Fruit fly (Drosophila melanogaster) whole organism, embryonic: ENCODE measurements around the gene Phae2.

Experiments
- Atf-2 ChIP-seq: fragments of 200-800 bp; sonication (Bioruptor generic); optimal IDR thresholded peaks from 2 replicates; lab custom pipeline; 2016; ENCODE audit warnings: missing biosample characterization, missing genetic modification characterization
- CG10209 ChIP-seq: fragments of 200-800 bp; sonication (Bioruptor generic); optimal IDR thresholded peaks from 3 replicates; lab custom pipeline; 2017; ENCODE audit warnings: missing biosample characterization, mild to moderate bottlenecking, missing genetic modification characterization, missing genetic modification reagents
- CG10267 ChIP-seq: fragments of 200-800 bp; sonication (Bioruptor generic); optimal IDR thresholded peaks from 2 replicates; lab custom pipeline; 2018; ENCODE audit warnings: missing biosample characterization, mild to moderate bottlenecking, missing genetic modification characterization, moderate library complexity
- CG11560 ChIP-seq: fragments of 200-800 bp; sonication (Bioruptor generic); IDR thresholded peaks from 3 replicates; pipeline ENCODE4 v1.3.6; 2022; ENCODE audit warnings: missing biosample characterization, missing genetic modification characterization
- CG15073 ChIP-seq: fragments of 200-800 bp; sonication (Bioruptor generic); optimal IDR thresholded peaks from 2 replicates; lab custom pipeline; 2016; ENCODE audit warnings: missing biosample characterization, missing genetic modification characterization
- CG15479 ChIP-seq: fragments of 200-800 bp; sonication (Bioruptor generic); optimal IDR thresholded peaks from 3 replicates; lab custom pipeline; 2019; ENCODE audit warnings: missing biosample characterization, mild to moderate bottlenecking, missing genetic modification characterization, moderate library complexity
- CG16779 ChIP-seq: fragments of 200-800 bp; sonication (Bioruptor generic); IDR thresholded peaks from 2 replicates; pipeline ENCODE4 v1.3.6; 2022; ENCODE audit warnings: missing biosample characterization, missing genetic modification characterization
- CG2199 ChIP-seq: fragments of 200-800 bp; sonication (Bioruptor generic); IDR thresholded peaks from 3 replicates; pipeline ENCODE4 v1.3.6; 2022; ENCODE audit warnings: missing biosample characterization, missing genetic modification characterization
- CG31365 ChIP-seq: fragments of 200-800 bp; sonication (Bioruptor generic); optimal IDR thresholded peaks from 2 replicates; lab custom pipeline; 2018; ENCODE audit warnings: missing biosample characterization, mild to moderate bottlenecking, missing genetic modification characterization
- CG34224 ChIP-seq: fragments of 200-800 bp; sonication (Bioruptor generic); IDR thresholded peaks from 3 replicates; pipeline ENCODE4 v1.3.6; 2022; ENCODE audit warnings: missing biosample characterization, missing genetic modification characterization; ENCODE audit not compliant: partially characterized antibody
- CG3995 ChIP-seq: fragments of 200-800 bp; sonication (Bioruptor generic); optimal IDR thresholded peaks from 3 replicates; lab custom pipeline; 2016; ENCODE audit warnings: missing biosample characterization, missing genetic modification characterization
- CG42726 ChIP-seq: fragments of 200-800 bp; sonication (Bioruptor generic); IDR thresholded peaks from 2 replicates; pipeline ENCODE4 v1.3.6; 2022; ENCODE audit warnings: missing biosample characterization, missing genetic modification characterization; ENCODE audit not compliant: partially characterized antibody
- CG6272 ChIP-seq: fragments of 200-800 bp; sonication (Bioruptor generic); IDR thresholded peaks from 2 replicates; pipeline ENCODE4 v1.3.6; 2022; ENCODE audit warnings: missing biosample characterization, missing genetic modification characterization
- CG7271 ChIP-seq: fragments of 200-800 bp; sonication (Bioruptor generic); optimal IDR thresholded peaks from 2 replicates; lab custom pipeline; 2018; ENCODE audit warnings: missing biosample characterization, mild to moderate bottlenecking, missing genetic modification characterization, moderate library complexity
- CG8478 ChIP-seq: fragments of >200 bp; optimal IDR thresholded peaks from 2 replicates; lab custom pipeline; 2018
- CG9437 ChIP-seq: fragments of 200-800 bp; sonication (Bioruptor generic); optimal IDR thresholded peaks from 2 replicates; lab custom pipeline; 2018; ENCODE audit warnings: missing biosample characterization, mild to moderate bottlenecking, missing genetic modification characterization
- Ets65A ChIP-seq: fragments of 200-800 bp; sonication (Bioruptor generic); peaks from one replicate; lab custom pipeline; 2016; ENCODE audit warnings: missing biosample characterization, missing genetic modification characterization
- Ets97D ChIP-seq: fragments of 200-800 bp; sonication (Bioruptor generic); optimal IDR thresholded peaks from 3 replicates; lab custom pipeline; 2016; ENCODE audit warnings: missing biosample characterization, missing genetic modification characterization
- HLH3B ChIP-seq: fragments of 200-800 bp; sonication (Bioruptor generic); IDR thresholded peaks from 2 replicates; pipeline ENCODE4 v1.3.6; 2022; ENCODE audit warnings: missing biosample characterization, missing genetic modification characterization
- HLH4C ChIP-seq: fragments of 200-800 bp; sonication (Bioruptor generic); IDR thresholded peaks from 3 replicates; pipeline ENCODE4 v1.3.6; 2022; ENCODE audit warnings: missing biosample characterization, missing genetic modification characterization; ENCODE audit not compliant: partially characterized antibody
- Kr ChIP-seq: fragments of 200-800 bp; sonication (Bioruptor generic); optimal IDR thresholded peaks from 2 replicates; lab custom pipeline; 2017; ENCODE audit warnings: missing biosample characterization, mild to moderate bottlenecking, missing genetic modification characterization
- Nf-YB ChIP-seq: fragments of 200-800 bp; sonication (Bioruptor generic); optimal IDR thresholded peaks from 3 replicates; lab custom pipeline; 2019; ENCODE audit warnings: missing biosample characterization, mild to moderate bottlenecking, missing genetic modification characterization, moderate library complexity
- ac ChIP-seq: fragments of 200-800 bp; sonication (Bioruptor generic); optimal IDR thresholded peaks from 3 replicates; lab custom pipeline; 2017; ENCODE audit warnings: missing biosample characterization, mild to moderate bottlenecking, missing genetic modification characterization
- amos ChIP-seq: fragments of 200-800 bp; sonication (Bioruptor generic); IDR thresholded peaks from 2 replicates; pipeline ENCODE4 v1.3.6; 2022; ENCODE audit warnings: missing biosample characterization, missing genetic modification characterization; ENCODE audit not compliant: partially characterized antibody
- btn ChIP-seq: fragments of 200-800 bp; sonication (Bioruptor generic); optimal IDR thresholded peaks from 2 replicates; lab custom pipeline; 2016; ENCODE audit warnings: missing biosample characterization, missing genetic modification characterization
- cad ChIP-seq: fragments of >200 bp; optimal IDR thresholded peaks from 2 replicates; lab custom pipeline; 2017; ENCODE audit warnings: missing biosample characterization, missing genetic modification characterization
- corto ChIP-seq: fragments of 200-800 bp; sonication (Bioruptor generic); optimal IDR thresholded peaks from 2 replicates; lab custom pipeline; 2016; ENCODE audit warnings: missing biosample characterization, mild to moderate bottlenecking, missing genetic modification characterization, moderate library complexity
- fd3F ChIP-seq: fragments of 200-800 bp; sonication (Bioruptor generic); optimal IDR thresholded peaks from 2 replicates; lab custom pipeline; 2018; ENCODE audit warnings: missing biosample characterization, mild to moderate bottlenecking, missing genetic modification characterization, moderate library complexity
- hb ChIP-seq: fragments of 200-800 bp; sonication (Bioruptor generic); IDR thresholded peaks from 3 replicates; pipeline ENCODE4 v1.3.6; 2022; ENCODE audit warnings: missing biosample characterization, missing genetic modification characterization; ENCODE audit not compliant: partially characterized antibody
- jing ChIP-seq: fragments of 200-800 bp; sonication (Bioruptor generic); optimal IDR thresholded peaks from 2 replicates; lab custom pipeline; 2018; ENCODE audit warnings: missing biosample characterization, mild to moderate bottlenecking, missing genetic modification characterization
- lbe ChIP-seq: fragments of 200-800 bp; sonication (Bioruptor generic); optimal IDR thresholded peaks from 2 replicates; lab custom pipeline; 2016; ENCODE audit warnings: missing biosample characterization, mild to moderate bottlenecking, missing genetic modification characterization
- prd ChIP-seq, 3 experiments: fragments of >200 bp in 2 of 3; fragments of 200-800 bp in 1 of 3; sonication (Bioruptor generic) in 1 of 3; optimal IDR thresholded peaks in 2 of 3; IDR thresholded peaks in 1 of 3; 2 replicates in 2 of 3; 3 replicates in 1 of 3; pipeline versions ENCODE4 v1.3.6 to Lab custom; 2017 to 2022; ENCODE audit warnings: missing biosample characterization in 1 of 3, missing genetic modification characterization in 1 of 3
- sens ChIP-seq: fragments of 200-800 bp; sonication (Bioruptor generic); peaks from one replicate; lab custom pipeline; 2016; ENCODE audit warnings: missing biosample characterization, missing genetic modification characterization
- so ChIP-seq: fragments of 200-800 bp; sonication (Bioruptor generic); IDR thresholded peaks from 3 replicates; pipeline ENCODE4 v1.3.6; 2022; ENCODE audit warnings: missing biosample characterization, missing genetic modification characterization
- sr ChIP-seq: fragments of 200-800 bp; sonication (Bioruptor generic); IDR thresholded peaks from 3 replicates; pipeline ENCODE4 v1.3.6; 2022; ENCODE audit warnings: missing biosample characterization, missing genetic modification characterization
- tap ChIP-seq: fragments of 200-800 bp; optimal IDR thresholded peaks from 3 replicates; lab custom pipeline; 2019; ENCODE audit warnings: missing biosample characterization, mild to moderate bottlenecking, missing genetic modification characterization, moderate library complexity
- tll ChIP-seq, 2 experiments: fragments of 200-800 bp in 1 of 2; fragments of >200 bp in 1 of 2; sonication (Bioruptor generic) in 1 of 2; optimal IDR thresholded peaks; 2 replicates each; lab custom pipeline; 2017 to 2019; ENCODE audit warnings: missing biosample characterization in 2 of 2, missing genetic modification characterization in 2 of 2, mild to moderate bottlenecking in 1 of 2, moderate library complexity in 1 of 2
- unc-4 ChIP-seq: fragments of 200-800 bp; sonication (Bioruptor generic); IDR thresholded peaks from 2 replicates; pipeline ENCODE4 v1.3.6; 2022; ENCODE audit warnings: missing biosample characterization, missing genetic modification characterization; ENCODE audit not compliant: partially characterized antibody
- zen ChIP-seq: fragments of 200-800 bp; sonication (Bioruptor generic); optimal IDR thresholded peaks from 3 replicates; lab custom pipeline; 2018; ENCODE audit warnings: missing biosample characterization, mild to moderate bottlenecking, missing genetic modification characterization, moderate library complexity
- zfh1 ChIP-seq: fragments of 200-800 bp; sonication (Bioruptor generic); IDR thresholded peaks from 3 replicates; pipeline ENCODE4 v1.3.6; 2022; ENCODE audit warnings: missing biosample characterization, missing genetic modification characterization

Gene Phae2

dm6 chr2L:12079827-12080381 lies 31.0 kb upstream of the Phae2 start (continued):
- TF ChIP-seq CG10267 (tag; lab: Kevin White, UChicago) (no peak), sr (GFP tag; lab: Robert Waterston, UW) (no peak), CG3995 (no peak), fd3F (GFP tag; lab: Kevin White, UChicago) (no peak), lbe (no peak), Nf-YB (GFP tag; lab: Kevin White, UChicago) (peak; percentile 34)

dm6 chr2L:12081118-12081665 lies 29.7 kb upstream of the Phae2 start:
- TF ChIP-seq zen (tag; lab: Kevin White, UChicago) (peak; percentile 90), CG11560 (tag; lab: Robert Waterston, UW) (no peak), tll (GFP tag; optimal IDR thresholded peaks at IDR 0.05; lab: Kevin White, UChicago) (peak; percentile 41 to 100), amos (0 out of 2 replicates have a peak, but pooled peaks have one; percentile 14), tap (tag; lab: Kevin White, UChicago) (no peak), CG34224 (GFP tag; lab: Robert Waterston, UW) (no peak), prd (optimal IDR thresholded peaks at IDR 0.05; lab: Kevin White, UChicago) (no peak), prd (GFP tag; IDR thresholded peaks at IDR 0.05; lab: Robert Waterston, UW) (peak; percentile 41; the same call in 1 of the 3 replicates), ac (GFP tag; lab: Kevin White, UChicago) (no peak), unc-4 (GFP tag; lab: Robert Waterston, UW) (no peak), CG8478 (lab: Kevin White, UChicago) (peak; percentile 67), CG42726 (GFP tag; lab: Robert Waterston, UW) (no peak), CG2199 (GFP tag; lab: Robert Waterston, UW) (0 out of 3 replicates have a peak, but pooled peaks have one; percentile 16), CG16779 (no peak), CG7271 (tag; lab: Kevin White, UChicago) (peak; percentile 91), Ets65A (GFP tag; lab: Kevin White, UChicago) (peak; percentile 37), Kr (GFP tag; lab: Kevin White, UChicago) (peak; percentile 73), cad (peak; percentile 100), sens (peak; percentile 67), CG15479 (GFP tag; lab: Kevin White, UChicago) (peak; percentile 93)

dm6 chr2L:12085010-12085409 lies 25.9 kb upstream of the Phae2 start:
- TF ChIP-seq zfh1 (GFP tag; lab: Robert Waterston, UW) (no peak), jing (GFP tag; lab: Kevin White, UChicago) (no peak), CG10209 (GFP tag; lab: Kevin White, UChicago) (no peak), CG31365 (no peak), CG15073 (GFP tag; lab: Kevin White, UChicago) (no peak), hb (GFP tag; lab: Robert Waterston, UW) (no peak), cad (peak; percentile 83), so (GFP tag; lab: Robert Waterston, UW) (no peak), Atf-2 (no peak), CG9437 (GFP tag; lab: Kevin White, UChicago) (no peak), Ets65A (GFP tag; lab: Kevin White, UChicago) (peak; percentile 72), HLH4C (GFP tag; lab: Robert Waterston, UW) (no peak), HLH3B (GFP tag; lab: Robert Waterston, UW) (no peak), Ets97D (no peak), corto (GFP tag; lab: Kevin White, UChicago) (no peak), zen (tag; lab: Kevin White, UChicago) (peak; percentile 59), CG6272 (GFP tag; lab: Robert Waterston, UW) (no peak), btn (GFP tag; lab: Kevin White, UChicago) (no peak)
- TF ChIP-seq, all 482 proteins: peak for 3
